Worm (Caenorhabditis elegans) whole organism, L1 larva: ENCODE results near the gene F40A3.1.

Experiments
- Y116A8C.19 ChIP-seq: sonication (generic microtip); optimal IDR thresholded peaks from 2 replicates; lab custom pipeline; 2016; ENCODE audit warnings: missing compliant biosample characterization, missing genetic modification characterization, borderline replicate concordance
- aha-1 ChIP-seq: fragments of 150-350 bp; optimal IDR thresholded peaks from 2 replicates; lab custom pipeline; 2014; ENCODE audit warnings: missing biosample characterization, missing genetic modification characterization
- aly-2 ChIP-seq: fragments of 150-350 bp; optimal IDR thresholded peaks from 2 replicates; lab custom pipeline; 2014; ENCODE audit warnings: missing biosample characterization, missing genetic modification characterization
- blmp-1 ChIP-seq: fragments of 150-350 bp; optimal IDR thresholded peaks from 2 replicates; lab custom pipeline; 2014; ENCODE audit warnings: missing biosample characterization, missing genetic modification characterization
- ceh-82 ChIP-seq, 3 experiments: fragments of 150-350 bp in 1 of 3; sonication (generic microtip) in 2 of 3; optimal IDR thresholded peaks; 2 replicates each; lab custom pipeline; 2014 to 2017; ENCODE audit warnings: missing biosample characterization in 3 of 3, missing genetic modification characterization in 3 of 3
- ceh-88 ChIP-seq: fragments of 200-800 bp; sonication (Bioruptor generic); IDR thresholded peaks from 2 replicates; pipeline ENCODE4 v1.3.6; 2022; ENCODE audit warnings: missing genetic modification characterization, missing compliant biosample characterization
- ceh-90 ChIP-seq: sonication (generic microtip); optimal IDR thresholded peaks from 2 replicates; lab custom pipeline; 2016; ENCODE audit warnings: missing genetic modification characterization, missing compliant biosample characterization
- efl-1 ChIP-seq, 4 experiments: fragments of 150-350 bp; optimal IDR thresholded peaks in 3 of 4; peaks in 1 of 4; 1 replicate in 1 of 4; 2 replicates in 3 of 4; lab custom pipeline; 2014; ENCODE audit warnings: missing biosample characterization in 2 of 4, missing genetic modification characterization in 2 of 4, missing genetic modification reagents in 2 of 4
- egl-13 ChIP-seq: sonication (generic microtip); optimal IDR thresholded peaks from 2 replicates; lab custom pipeline; 2016; ENCODE audit warnings: missing genotype, missing genetic modification reagents, missing genetic modification characterization, missing compliant biosample characterization
- egl-27 ChIP-seq, 2 experiments: fragments of 150-350 bp in 1 of 2; sonication (generic microtip); optimal IDR thresholded peaks; 3 replicates each; lab custom pipeline; 2017 to 2018; ENCODE audit warnings: missing biosample characterization in 2 of 2, missing genetic modification characterization in 2 of 2, missing genetic modification reagents in 2 of 2
- elt-2 ChIP-seq: sonication (generic microtip); optimal IDR thresholded peaks from 2 replicates; lab custom pipeline; 2016; ENCODE audit warnings: missing genetic modification characterization, mild to moderate bottlenecking, inconsistent platforms, missing compliant biosample characterization, missing genetic modification reagents
- ets-5 ChIP-seq: fragments of 200-800 bp; sonication (Bioruptor generic); IDR thresholded peaks from 2 replicates; pipeline ENCODE4 v1.3.6; 2022; ENCODE audit warnings: missing genetic modification characterization, missing compliant biosample characterization
- fkh-10 ChIP-seq: sonication (generic microtip); optimal IDR thresholded peaks from 2 replicates; lab custom pipeline; 2017; ENCODE audit warnings: missing biosample characterization, missing genetic modification reagents, missing genetic modification characterization
- fkh-8 ChIP-seq: sonication (generic microtip); optimal IDR thresholded peaks from 2 replicates; lab custom pipeline; 2016; ENCODE audit warnings: mild to moderate bottlenecking, missing genetic modification characterization, missing compliant biosample characterization
- fos-1 ChIP-seq: fragments of 150-350 bp; optimal IDR thresholded peaks from 2 replicates; lab custom pipeline; 2014; ENCODE audit warnings: missing biosample characterization, missing genetic modification characterization
- grh-1 ChIP-seq: fragments of 200-800 bp; sonication (Bioruptor generic); IDR thresholded peaks from 2 replicates; pipeline ENCODE4 v1.3.6; 2022; ENCODE audit warnings: missing genetic modification reagents, missing genetic modification characterization, missing compliant biosample characterization
- jun-1 ChIP-seq: fragments of 150-350 bp; optimal IDR thresholded peaks from 2 replicates; lab custom pipeline; 2014; ENCODE audit warnings: missing biosample characterization, missing genetic modification reagents, missing genetic modification characterization
- lin-13 ChIP-seq: fragments of 150-350 bp; optimal IDR thresholded peaks from 2 replicates; lab custom pipeline; 2014; ENCODE audit warnings: missing biosample characterization, missing genetic modification reagents, missing genetic modification characterization
- lin-14 ChIP-seq: fragments of 200-800 bp; sonication (Bioruptor generic); optimal IDR thresholded peaks from 2 replicates; lab custom pipeline; 2018; ENCODE audit warnings: mild to moderate bottlenecking, missing genetic modification characterization, moderate library complexity, missing compliant biosample characterization
- lin-35 ChIP-seq, 2 experiments: fragments of 150-350 bp; optimal IDR thresholded peaks; 2 replicates each; lab custom pipeline; 2014; ENCODE audit warnings: missing biosample characterization in 2 of 2, missing genetic modification characterization in 2 of 2, missing genetic modification reagents in 2 of 2
- lin-39 ChIP-seq: fragments of 150-350 bp; optimal IDR thresholded peaks from 2 replicates; lab custom pipeline; 2014; ENCODE audit warnings: missing biosample characterization, missing genetic modification reagents, missing genetic modification characterization
- lir-3 ChIP-seq: sonication (generic microtip); optimal IDR thresholded peaks from 2 replicates; lab custom pipeline; 2016; ENCODE audit warnings: mild to moderate bottlenecking, missing genetic modification characterization, moderate library complexity, missing compliant biosample characterization; ENCODE audit not compliant: poor library complexity
- mdl-1 ChIP-seq, 2 experiments: fragments of 150-350 bp; optimal IDR thresholded peaks; 2 replicates each; lab custom pipeline; 2014 to 2017; ENCODE audit warnings: missing biosample characterization in 2 of 2, missing genetic modification characterization in 2 of 2, inconsistent platforms in 1 of 2
- mep-1 ChIP-seq: fragments of 150-350 bp; optimal IDR thresholded peaks from 2 replicates; lab custom pipeline; 2014; ENCODE audit warnings: missing biosample characterization, missing genetic modification characterization
- nhr-11 ChIP-seq: fragments of 150-350 bp; optimal IDR thresholded peaks from 2 replicates; lab custom pipeline; 2014; ENCODE audit warnings: missing biosample characterization, missing genetic modification characterization
- nhr-12 ChIP-seq: sonication (generic microtip); optimal IDR thresholded peaks from 2 replicates; lab custom pipeline; 2017; ENCODE audit warnings: missing biosample characterization, missing genetic modification characterization
- nhr-19 ChIP-seq: fragments of 200-800 bp; sonication (Bioruptor generic); conservative IDR thresholded peaks from 2 replicates; pipeline ENCODE4 v1.3.6; 2022; ENCODE audit warnings: missing genetic modification characterization, missing compliant biosample characterization
- nhr-20 ChIP-seq: sonication (generic microtip); optimal IDR thresholded peaks from 2 replicates; lab custom pipeline; 2016; ENCODE audit warnings: mild to moderate bottlenecking, missing genetic modification characterization, missing compliant biosample characterization
- nhr-237 ChIP-seq: fragments of 150-350 bp; optimal IDR thresholded peaks from 2 replicates; lab custom pipeline; 2014; ENCODE audit warnings: missing biosample characterization, missing genetic modification characterization
- nhr-47 ChIP-seq: sonication (generic microtip); optimal IDR thresholded peaks from 2 replicates; lab custom pipeline; 2016; ENCODE audit warnings: mild to moderate bottlenecking, missing genetic modification characterization, moderate library complexity, missing compliant biosample characterization
- nhr-71 ChIP-seq: sonication (generic microtip); optimal IDR thresholded peaks from 2 replicates; lab custom pipeline; 2016; ENCODE audit warnings: mild to moderate bottlenecking, missing genetic modification characterization, moderate library complexity, missing compliant biosample characterization
- nhr-77 ChIP-seq: fragments of 150-350 bp; optimal IDR thresholded peaks from 2 replicates; lab custom pipeline; 2014; ENCODE audit warnings: missing biosample characterization, missing genetic modification characterization
- nhr-84 ChIP-seq: sonication (generic microtip); optimal IDR thresholded peaks from 2 replicates; lab custom pipeline; 2017; ENCODE audit warnings: missing biosample characterization, missing genetic modification characterization
- skn-1 ChIP-seq: fragments of 150-350 bp; optimal IDR thresholded peaks from 2 replicates; lab custom pipeline; 2014; ENCODE audit warnings: missing biosample characterization, missing genetic modification characterization
- snu-23 ChIP-seq: sonication (generic microtip); optimal IDR thresholded peaks from 2 replicates; lab custom pipeline; 2016; ENCODE audit warnings: missing genetic modification characterization, missing compliant biosample characterization
- sptf-1 ChIP-seq: fragments of 150-350 bp; optimal IDR thresholded peaks from 2 replicates; lab custom pipeline; 2014; ENCODE audit warnings: missing biosample characterization, missing genetic modification characterization
- swsn-7 ChIP-seq: sonication (generic microtip); optimal IDR thresholded peaks from 2 replicates; lab custom pipeline; 2016; ENCODE audit warnings: missing genetic modification characterization, missing compliant biosample characterization
- unc-130 ChIP-seq: fragments of 150-350 bp; optimal IDR thresholded peaks from 2 replicates; lab custom pipeline; 2017; ENCODE audit warnings: missing biosample characterization, missing genetic modification characterization, inconsistent platforms
- unc-30 ChIP-seq: sonication (generic microtip); optimal IDR thresholded peaks from 2 replicates; lab custom pipeline; 2017; ENCODE audit warnings: missing biosample characterization, missing genetic modification characterization
- unc-62 ChIP-seq: fragments of 150-350 bp; optimal IDR thresholded peaks from 2 replicates; lab custom pipeline; 2014; ENCODE audit warnings: missing biosample characterization, missing genetic modification reagents, missing genetic modification characterization
- unc-86 ChIP-seq: sonication (generic microtip); optimal IDR thresholded peaks from 2 replicates; lab custom pipeline; 2016; ENCODE audit warnings: missing genetic modification characterization, missing compliant biosample characterization
- vab-15 ChIP-seq: sonication (generic microtip); optimal IDR thresholded peaks from 2 replicates; lab custom pipeline; 2017; ENCODE audit warnings: missing genotype, mild to moderate bottlenecking, missing genetic modification characterization, missing compliant biosample characterization
- ztf-11 ChIP-seq, 2 experiments: sonication (generic microtip); optimal IDR thresholded peaks; 2 replicates each; lab custom pipeline; 2016 to 2017; ENCODE audit warnings: missing genetic modification characterization in 2 of 2, missing biosample characterization in 1 of 2, missing compliant biosample characterization in 1 of 2

The F40A3.1 gene

ce11 chrV:7891230-7891629 lies at the start of gene F40A3.1:
Gene F40A3.1 (plus strand): TSS chrV:7891530.
- no peak for TF ChIP-seq egl-13
- no peak for TF ChIP-seq lin-13 (GFP tag; lab: Kevin White, UChicago)
- no peak for TF ChIP-seq nhr-47 (tag; lab: Kevin White, UChicago)
- no peak for TF ChIP-seq efl-1 (optimal IDR thresholded peaks at IDR 0.05; lab: Kevin White, UChicago)
- TF ChIP-seq efl-1 (GFP tag; optimal IDR thresholded peaks at IDR 0.05 in 1 of 2; lab: Kevin White, UChicago): peak in 1 of 2 experiments; percentile 3
- TF ChIP-seq ceh-90: no peak
- no peak for TF ChIP-seq aly-2 (tag; lab: Kevin White, UChicago)

DNA sequence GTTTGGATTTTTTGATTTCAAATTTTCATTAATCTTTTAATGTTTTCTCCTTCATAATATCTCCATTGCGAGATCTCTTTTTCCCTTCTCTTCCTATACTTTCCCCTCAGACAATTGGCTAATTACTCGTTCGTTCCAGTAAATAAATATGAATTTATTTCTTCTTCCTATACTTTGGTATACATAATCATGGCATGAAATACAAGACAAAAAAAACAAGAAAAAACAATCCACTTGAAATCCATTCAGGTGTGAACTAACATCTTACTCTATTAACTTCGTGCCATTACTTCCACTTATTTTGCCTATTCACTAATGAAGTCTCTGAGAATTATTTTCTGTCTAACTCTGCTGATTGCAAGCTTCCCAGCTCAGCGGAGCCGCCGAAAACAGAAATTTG lies 49.1 kb upstream of the F40A3.1 start, which contains the start of gene grd-8:
Gene grd-8 (plus strand): TSS at position 301 of the 400 bp plus-strand sequence.
- no peak for TF ChIP-seq swsn-7 (tag; lab: Kevin White, UChicago)
- no peak for TF ChIP-seq ets-5 (GFP tag; lab: Robert Waterston, UW)
- no peak for TF ChIP-seq nhr-84 (tag; lab: Kevin White, UChicago)
- TF ChIP-seq, all 84 proteins: peak for 0

ce11 chrV:7847170-7847569 lies 44.2 kb upstream of the F40A3.1 start, which contains the start of gene memo-1:
Gene memo-1 (minus strand): TSS chrV:7847171.
- no peak for TF ChIP-seq jun-1
- TF ChIP-seq lir-3: no peak
- no peak for TF ChIP-seq egl-27 (tag; optimal IDR thresholded peaks at IDR 0.05; lab: Kevin White, UChicago)
- peak; percentile 26 for TF ChIP-seq lin-14 (GFP tag; lab: Kevin White, UChicago)
- no peak for TF ChIP-seq unc-30 (tag; lab: Kevin White, UChicago)
- TF ChIP-seq efl-1 (optimal IDR thresholded peaks at IDR 0.05; lab: Kevin White, UChicago): no peak
- no peak for TF ChIP-seq efl-1 (GFP tag; optimal IDR thresholded peaks at IDR 0.05 in 1 of 2; lab: Kevin White, UChicago)
- TF ChIP-seq unc-86 (tag; lab: Kevin White, UChicago): peak; percentile 8
- TF ChIP-seq vab-15: no peak

DNA sequence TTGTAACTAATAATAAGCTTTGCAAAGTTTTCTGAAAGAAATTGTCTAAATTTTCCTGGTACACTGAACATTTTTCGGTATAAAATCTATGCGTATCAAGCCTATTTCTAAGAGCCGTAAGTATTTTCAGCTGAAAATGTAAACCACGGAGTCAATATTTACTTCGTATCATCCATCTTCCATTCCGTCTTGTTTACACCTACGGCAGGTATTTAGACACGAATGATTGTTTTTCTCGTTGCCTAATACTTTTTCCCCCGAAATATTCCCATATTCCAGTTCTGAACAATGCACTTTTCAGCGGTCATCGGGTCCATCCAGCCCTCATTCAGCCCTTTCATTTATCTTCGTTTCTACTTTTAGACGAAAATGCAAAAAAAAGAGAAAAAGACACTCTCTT lies 43.6 kb upstream of the F40A3.1 start:
- TF ChIP-seq efl-1 (optimal IDR thresholded peaks at IDR 0.05; lab: Kevin White, UChicago) (no peak), efl-1 (GFP tag; optimal IDR thresholded peaks at IDR 0.05 in 1 of 2; lab: Kevin White, UChicago) (peak in 1 of 2 experiments; percentile 78), unc-62 (no peak)

DNA sequence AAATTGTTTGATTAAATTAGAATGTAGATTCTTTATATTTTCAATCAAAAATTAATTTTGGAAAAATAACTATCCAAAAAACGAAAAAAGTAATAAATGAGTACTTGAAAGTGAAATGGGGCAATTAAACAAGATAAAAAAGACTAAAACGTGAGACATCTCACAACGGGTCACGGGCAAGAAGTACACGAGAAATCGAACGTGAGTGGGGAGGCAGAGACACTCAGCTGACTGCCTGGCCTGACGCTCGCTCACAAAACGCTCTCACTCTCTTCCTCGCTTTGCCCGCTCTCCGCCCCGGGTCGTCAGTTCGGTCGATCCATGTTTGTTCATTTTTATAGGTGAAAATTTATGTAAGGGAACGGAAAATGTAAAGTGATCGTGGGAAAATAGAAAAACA lies 43.1 kb upstream of the F40A3.1 start:
- TF ChIP-seq fkh-8 (tag; lab: Kevin White, UChicago) (no peak), nhr-71 (tag; lab: Kevin White, UChicago) (peak; percentile 9), blmp-1 (tag; lab: Kevin White, UChicago) (peak; percentile 77), skn-1 (tag; lab: Kevin White, UChicago) (no peak), lin-14 (GFP tag; lab: Kevin White, UChicago) (peak; percentile 51), ceh-82 (tag; optimal IDR thresholded peaks at IDR 0.05; lab: Kevin White, UChicago) (no peak), efl-1 (optimal IDR thresholded peaks at IDR 0.05; lab: Kevin White, UChicago) (no peak), efl-1 (GFP tag; optimal IDR thresholded peaks at IDR 0.05 in 1 of 2; lab: Kevin White, UChicago) (no peak), nhr-12 (tag; lab: Kevin White, UChicago) (no peak), aha-1 (tag; lab: Kevin White, UChicago) (no peak), nhr-19 (GFP tag; lab: Robert Waterston, UW) (no peak), sptf-1 (no peak), fos-1 (no peak), grh-1 (no peak), unc-86 (tag; lab: Kevin White, UChicago) (no peak), mdl-1 (tag; optimal IDR thresholded peaks at IDR 0.05; lab: Kevin White, UChicago) (peak in 1 of 2 experiments; percentile 69), nhr-47 (tag; lab: Kevin White, UChicago) (no peak), ceh-90 (no peak), lin-39 (tag; lab: Kevin White, UChicago) (no peak), fkh-10 (GFP tag; lab: Kevin White, UChicago) (no peak), nhr-20 (tag; lab: Kevin White, UChicago) (peak; percentile 42), nhr-77 (tag; lab: Kevin White, UChicago) (no peak), Y116A8C.19 (tag; lab: Kevin White, UChicago) (no peak), unc-62 (no peak), nhr-84 (tag; lab: Kevin White, UChicago) (no peak), unc-130 (tag; lab: Kevin White, UChicago) (peak; percentile 13), elt-2 (tag; lab: Kevin White, UChicago) (no peak), lin-35 (GFP tag; optimal IDR thresholded peaks at IDR 0.05; lab: Kevin White, UChicago) (peak in 1 of 2 experiments; percentile 54), snu-23 (peak; percentile 32), egl-13 (no peak), nhr-237 (tag; lab: Kevin White, UChicago) (no peak), nhr-11 (no peak), ceh-88 (no peak), ztf-11 (tag; optimal IDR thresholded peaks at IDR 0.05; lab: Kevin White, UChicago) (no peak), mep-1 (tag; lab: Kevin White, UChicago) (peak; percentile 48)
